Worm (Caenorhabditis elegans): Measurements from ENCODE around the gene ZK856.6.

- TF ChIP-seq flt-1 (GFP tag; IDR thresholded peaks at IDR 0.05) (no peak), B0310.2 (tag; optimal IDR thresholded peaks at IDR 0.05) (no peak)
Observed at ce11 chrV:10201913-10202312, 3.4 kb downstream of the ZK856.6 start, which contains the start of gene ZK856.7.

Data from whole organism, early embryonic.